Fruit fly (Drosophila melanogaster): ENCODE data around the gene CG6999.

CG6999 gene

DNA sequence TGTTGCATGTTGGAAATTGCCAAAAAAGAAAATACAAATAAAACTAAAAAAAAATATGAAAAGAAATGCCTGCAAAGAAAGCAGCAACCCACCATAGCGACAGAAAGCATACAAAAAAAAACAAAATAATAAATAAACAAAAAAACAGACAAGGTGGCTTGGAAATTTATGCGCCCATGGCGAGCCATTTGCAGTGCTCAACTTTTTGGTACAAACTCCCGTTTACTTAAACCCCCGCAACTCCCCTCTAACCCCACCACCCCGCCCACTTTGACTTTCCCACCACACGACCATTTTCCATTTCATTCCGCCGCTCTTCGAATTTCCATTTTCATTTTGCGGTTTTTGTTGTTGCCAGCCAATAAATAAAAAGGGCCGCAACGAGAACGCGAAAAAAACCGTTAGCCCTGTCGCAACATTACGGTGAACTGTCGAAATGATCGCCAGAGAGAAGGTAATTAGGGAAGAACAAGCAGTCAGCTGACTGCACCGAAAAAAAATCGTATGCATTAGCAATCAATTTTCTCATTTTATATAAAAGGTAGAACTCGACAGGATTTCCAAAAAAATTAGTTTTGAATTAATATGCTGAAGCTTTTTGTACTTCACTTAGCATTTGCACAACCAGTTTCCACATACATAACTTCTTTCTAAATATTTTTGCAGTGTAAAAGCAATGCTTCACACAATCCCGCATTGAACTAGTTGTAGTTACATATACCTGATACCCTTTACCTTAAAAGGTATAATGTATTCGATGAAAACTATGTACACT is 48.8 kb downstream of the CG6999 start (continued):
- TF ChIP-seq usp (GFP tag; optimal IDR thresholded peaks at IDR 0.05), result no peak
- TF ChIP-seq sisA (GFP tag; IDR thresholded peaks at IDR 0.05), result peak; percentile 66
- TF ChIP-seq sim (GFP tag; IDR thresholded peaks at IDR 0.05), result no peak
- TF ChIP-seq phol (tag; optimal IDR thresholded peaks at IDR 0.05), result peak; percentile 58
- no peak for TF ChIP-seq CG16813 (GFP tag; IDR thresholded peaks at IDR 0.05; ENCODE audit: partially characterized antibody)
- TF ChIP-seq CG34422 (GFP tag; IDR thresholded peaks at IDR 0.05), result no peak
- TF ChIP-seq Bgb (GFP tag; IDR thresholded peaks at IDR 0.05; ENCODE audit: partially characterized antibody), result no peak
- no peak for TF ChIP-seq odd (GFP tag; optimal IDR thresholded peaks at IDR 0.05)
- no peak for TF ChIP-seq CG1024 (GFP tag; IDR thresholded peaks at IDR 0.05)
- TF ChIP-seq Ets97D (GFP tag; optimal IDR thresholded peaks at IDR 0.05), result peak; percentile 10
- no peak for TF ChIP-seq nom (GFP tag; optimal IDR thresholded peaks at IDR 0.05)
- TF ChIP-seq CG2889 (GFP tag; IDR thresholded peaks at IDR 0.05), result no peak
- TF ChIP-seq CG10959 (GFP tag; IDR thresholded peaks at IDR 0.05), result no peak
- peak; percentile 62 for TF ChIP-seq CG7839 (tag; optimal IDR thresholded peaks at IDR 0.05)
- no peak for TF ChIP-seq sd (tag; optimal IDR thresholded peaks at IDR 0.05)
- peak; percentile 30 for TF ChIP-seq CG10267 (tag; optimal IDR thresholded peaks at IDR 0.05)
- no peak for TF ChIP-seq Usf (GFP tag; optimal IDR thresholded peaks at IDR 0.05)
- no peak for TF ChIP-seq CG10321 (GFP tag; IDR thresholded peaks at IDR 0.05)
- no peak for TF ChIP-seq da (GFP tag; optimal IDR thresholded peaks at IDR 0.05)
- TF ChIP-seq Ets65A (GFP tag), result peak; percentile 86
- no peak for TF ChIP-seq sc (optimal IDR thresholded peaks at IDR 0.05)
- peak; percentile 27 for TF ChIP-seq sc (GFP tag; optimal IDR thresholded peaks at IDR 0.05)
- no peak for TF ChIP-seq CG8359 (GFP tag; optimal IDR thresholded peaks at IDR 0.05; ENCODE audit: borderline replicate concordance)
- TF ChIP-seq Jarid2 (GFP tag; optimal IDR thresholded peaks at IDR 0.05), result no peak
- TF ChIP-seq twi (tag; optimal IDR thresholded peaks at IDR 0.05), result no peak
- TF ChIP-seq CG11695 (GFP tag; IDR thresholded peaks at IDR 0.05), result peak; percentile 60; the same call in 1 of the 3 replicates
- no peak for TF ChIP-seq inv (GFP tag; IDR thresholded peaks at IDR 0.05; ENCODE audit: partially characterized antibody)
- no peak for TF ChIP-seq BEAF-32 (GFP tag; optimal IDR thresholded peaks at IDR 0.05)
- TF ChIP-seq tll (GFP tag; optimal IDR thresholded peaks at IDR 0.05), result no peak
- peak; percentile 46 for TF ChIP-seq bab2 (GFP tag; optimal IDR thresholded peaks at IDR 0.05)
- no peak for TF ChIP-seq CG9876 (GFP tag; optimal IDR thresholded peaks at IDR 0.05)
- no peak for TF ChIP-seq Dip3 (GFP tag; optimal IDR thresholded peaks at IDR 0.05)
- no peak for TF ChIP-seq CG30431 (GFP tag; optimal IDR thresholded peaks at IDR 0.05)
- TF ChIP-seq CG3838 (GFP tag; optimal IDR thresholded peaks at IDR 0.05), result no peak
- no peak for TF ChIP-seq Bdp1 (GFP tag; optimal IDR thresholded peaks at IDR 0.05)
- peak; percentile 56 for TF ChIP-seq CG12391 (tag; optimal IDR thresholded peaks at IDR 0.05)
- peak; percentile 71 for TF ChIP-seq dysf (GFP tag; IDR thresholded peaks at IDR 0.05)
- TF ChIP-seq Dip2 (GFP tag; IDR thresholded peaks at IDR 0.05), result no peak
- no peak for TF ChIP-seq CG11560 (tag; IDR thresholded peaks at IDR 0.05)
- TF ChIP-seq NC2β (GFP tag; optimal IDR thresholded peaks at IDR 0.05), result peak; percentile 39
- peak; percentile 23 for TF ChIP-seq CG33213 (GFP tag; optimal IDR thresholded peaks at IDR 0.05)
- no peak for TF ChIP-seq CG14965 (GFP tag; optimal IDR thresholded peaks at IDR 0.05; ENCODE audit: borderline replicate concordance)
- no peak for TF ChIP-seq CG8478 (optimal IDR thresholded peaks at IDR 0.05)
- TF ChIP-seq hb (GFP tag; IDR thresholded peaks at IDR 0.05; ENCODE audit: partially characterized antibody), result no peak
- TF ChIP-seq Six4 (GFP tag; optimal IDR thresholded peaks at IDR 0.05), result no peak
- 0 out of 3 replicates have a peak, but pooled peaks have one; percentile 35 for TF ChIP-seq Mrtf (GFP tag; IDR thresholded peaks at IDR 0.05)
- no peak for TF ChIP-seq Side (GFP tag; optimal IDR thresholded peaks at IDR 0.05)
- TF ChIP-seq CG11504 (tag; optimal IDR thresholded peaks at IDR 0.05), result peak; percentile 79
- TF ChIP-seq sr (GFP tag; IDR thresholded peaks at IDR 0.05), result no peak
- TF ChIP-seq ash1 (GFP tag; optimal IDR thresholded peaks at IDR 0.05), result no peak

Measured in whole organism, embryonic.